Worm (Caenorhabditis elegans) whole organism, mixed stage, embryonic: ENCODE data around the gene F52H2.1.

Experiments
- M03D4.4 ChIP-seq: sonication (generic microtip); optimal IDR thresholded peaks from 2 replicates; lab custom pipeline; 2017; ENCODE audit warnings: mild to moderate bottlenecking, missing genetic modification characterization, missing compliant biosample characterization
- bed-3 ChIP-seq: fragments of 200-800 bp; sonication (Bioruptor generic); optimal IDR thresholded peaks from 3 replicates; lab custom pipeline; 2018; ENCODE audit warnings: mild to moderate bottlenecking, missing genetic modification characterization, moderate library complexity, missing compliant biosample characterization
- blmp-1 ChIP-seq: fragments of 150-350 bp; optimal IDR thresholded peaks from 2 replicates; lab custom pipeline; 2014; ENCODE audit warnings: missing biosample characterization, missing genetic modification characterization
- ceh-39 ChIP-seq: fragments of 150-350 bp; optimal IDR thresholded peaks from 2 replicates; lab custom pipeline; 2014; ENCODE audit warnings: missing biosample characterization, missing genetic modification characterization
- ceh-43 ChIP-seq: fragments of 200-800 bp; sonication (Bioruptor generic); optimal IDR thresholded peaks from 2 replicates; lab custom pipeline; 2018; ENCODE audit warnings: mild to moderate bottlenecking, missing genetic modification characterization, moderate library complexity, missing compliant biosample characterization
- ceh-83 ChIP-seq: fragments of 200-800 bp; sonication (Bioruptor generic); optimal IDR thresholded peaks from 2 replicates; lab custom pipeline; 2018; ENCODE audit warnings: mild to moderate bottlenecking, missing genetic modification characterization, missing compliant biosample characterization
- ces-1 ChIP-seq: fragments of 150-350 bp; optimal IDR thresholded peaks from 2 replicates; lab custom pipeline; 2014; ENCODE audit warnings: missing biosample characterization, missing genetic modification reagents, missing genetic modification characterization
- cnd-1 ChIP-seq: fragments of 200-800 bp; sonication (Bioruptor generic); optimal IDR thresholded peaks from 2 replicates; lab custom pipeline; 2018; ENCODE audit warnings: mild to moderate bottlenecking, missing genetic modification characterization, missing compliant biosample characterization
- drap-1 ChIP-seq: fragments of 200-800 bp; sonication (Bioruptor generic); optimal IDR thresholded peaks from 3 replicates; lab custom pipeline; 2018; ENCODE audit warnings: mild to moderate bottlenecking, missing genetic modification characterization, missing compliant biosample characterization
- elt-1 ChIP-seq: sonication (generic microtip); optimal IDR thresholded peaks from 2 replicates; lab custom pipeline; 2017; ENCODE audit warnings: missing genetic modification characterization, mild to moderate bottlenecking, missing compliant biosample characterization, antibody characterized with exemption, moderate library complexity, borderline replicate concordance; ENCODE audit not compliant: insufficient read depth
- elt-3 ChIP-seq: fragments of 150-350 bp; optimal IDR thresholded peaks from 2 replicates; lab custom pipeline; 2014; ENCODE audit warnings: missing biosample characterization, missing genetic modification characterization
- flh-1 ChIP-seq: fragments of 200-800 bp; sonication (Bioruptor generic); optimal IDR thresholded peaks from 2 replicates; lab custom pipeline; 2018; ENCODE audit warnings: mild to moderate bottlenecking, missing genetic modification characterization, moderate library complexity, missing compliant biosample characterization
- ham-2 ChIP-seq: fragments of 200-800 bp; sonication (Bioruptor generic); optimal IDR thresholded peaks from 2 replicates; lab custom pipeline; 2018; ENCODE audit warnings: mild to moderate bottlenecking, missing genetic modification characterization, missing compliant biosample characterization
- hlh-1 ChIP-seq: fragments of 150-350 bp; optimal IDR thresholded peaks from 2 replicates; lab custom pipeline; 2014; ENCODE audit warnings: missing biosample characterization, missing genetic modification reagents, missing genetic modification characterization
- lin-13 ChIP-seq: fragments of 150-350 bp; optimal IDR thresholded peaks from 2 replicates; lab custom pipeline; 2014; ENCODE audit warnings: missing biosample characterization, missing genetic modification characterization
- lin-32 ChIP-seq: fragments of 200-800 bp; sonication (Bioruptor generic); optimal IDR thresholded peaks from 2 replicates; lab custom pipeline; 2018; ENCODE audit warnings: mild to moderate bottlenecking, missing genetic modification characterization, missing compliant biosample characterization
- lsy-2 ChIP-seq: fragments of 150-350 bp; optimal IDR thresholded peaks from 2 replicates; lab custom pipeline; 2014; ENCODE audit warnings: missing biosample characterization, missing genetic modification characterization
- mab-5 ChIP-seq: fragments of 150-350 bp; optimal IDR thresholded peaks from 2 replicates; lab custom pipeline; 2014; ENCODE audit warnings: missing biosample characterization, missing genetic modification characterization
- mep-1 ChIP-seq: fragments of 150-350 bp; optimal IDR thresholded peaks from 2 replicates; lab custom pipeline; 2017; ENCODE audit warnings: missing biosample characterization, missing genetic modification reagents, missing genetic modification characterization, inconsistent platforms
- mls-2 ChIP-seq: sonication (generic microtip); optimal IDR thresholded peaks from 2 replicates; lab custom pipeline; 2016; ENCODE audit warnings: mild to moderate bottlenecking, missing genetic modification characterization, moderate library complexity, missing compliant biosample characterization
- nhr-12 ChIP-seq: fragments of 150-350 bp; optimal IDR thresholded peaks from 2 replicates; lab custom pipeline; 2014; ENCODE audit warnings: missing biosample characterization, missing genetic modification characterization
- nhr-2 ChIP-seq: fragments of 150-350 bp; optimal IDR thresholded peaks from 2 replicates; lab custom pipeline; 2014; ENCODE audit warnings: missing biosample characterization, missing genetic modification characterization
- nhr-237 ChIP-seq: fragments of 150-350 bp; optimal IDR thresholded peaks from 2 replicates; lab custom pipeline; 2014; ENCODE audit warnings: missing biosample characterization, missing genetic modification characterization
- nhr-28 ChIP-seq: fragments of 150-350 bp; optimal IDR thresholded peaks from 2 replicates; lab custom pipeline; 2014; ENCODE audit warnings: missing biosample characterization, missing genetic modification characterization
- nhr-76 ChIP-seq: sonication (generic microtip); optimal IDR thresholded peaks from 2 replicates; lab custom pipeline; 2017; ENCODE audit warnings: missing biosample characterization, missing genetic modification characterization
- pha-4 ChIP-seq: fragments of 150-350 bp; optimal IDR thresholded peaks from 2 replicates; lab custom pipeline; 2018; ENCODE audit warnings: missing biosample characterization, missing genetic modification reagents, missing genetic modification characterization
- sem-2 ChIP-seq: fragments of 200-800 bp; sonication (Bioruptor generic); optimal IDR thresholded peaks from 2 replicates; lab custom pipeline; 2018; ENCODE audit warnings: mild to moderate bottlenecking, missing genetic modification characterization, missing compliant biosample characterization
- snpc-4 ChIP-seq: fragments of 150-350 bp; optimal IDR thresholded peaks from 2 replicates; lab custom pipeline; 2014; ENCODE audit warnings: missing biosample characterization, missing genetic modification characterization
- sptf-1 ChIP-seq: sonication (generic microtip); optimal IDR thresholded peaks from 2 replicates; lab custom pipeline; 2017; ENCODE audit warnings: mild to moderate bottlenecking, missing genetic modification characterization, moderate library complexity, missing compliant biosample characterization
- tbx-8 ChIP-seq: fragments of 200-800 bp; sonication (Bioruptor generic); optimal IDR thresholded peaks from 2 replicates; lab custom pipeline; 2018; ENCODE audit warnings: mild to moderate bottlenecking, missing genetic modification characterization, moderate library complexity, missing compliant biosample characterization
- unc-120 ChIP-seq: sonication (generic microtip); optimal IDR thresholded peaks from 2 replicates; lab custom pipeline; 2017; ENCODE audit warnings: missing genetic modification characterization, missing compliant biosample characterization; ENCODE audit not compliant: poor library complexity, severe bottlenecking
- unc-39 ChIP-seq: fragments of 150-350 bp; optimal IDR thresholded peaks from 2 replicates; lab custom pipeline; 2014; ENCODE audit warnings: missing biosample characterization, missing genetic modification characterization
- unc-62 ChIP-seq: fragments of 150-350 bp; optimal IDR thresholded peaks from 2 replicates; lab custom pipeline; 2014; ENCODE audit warnings: missing biosample characterization, missing genetic modification reagents, missing genetic modification characterization
- zip-8 ChIP-seq: fragments of 150-350 bp; optimal IDR thresholded peaks from 2 replicates; lab custom pipeline; 2014; ENCODE audit warnings: missing biosample characterization, missing genetic modification characterization
- ztf-11 ChIP-seq: fragments of 150-350 bp; optimal IDR thresholded peaks from 2 replicates; lab custom pipeline; 2014; ENCODE audit warnings: missing biosample characterization, missing genetic modification characterization

Gene F52H2.1

DNA sequence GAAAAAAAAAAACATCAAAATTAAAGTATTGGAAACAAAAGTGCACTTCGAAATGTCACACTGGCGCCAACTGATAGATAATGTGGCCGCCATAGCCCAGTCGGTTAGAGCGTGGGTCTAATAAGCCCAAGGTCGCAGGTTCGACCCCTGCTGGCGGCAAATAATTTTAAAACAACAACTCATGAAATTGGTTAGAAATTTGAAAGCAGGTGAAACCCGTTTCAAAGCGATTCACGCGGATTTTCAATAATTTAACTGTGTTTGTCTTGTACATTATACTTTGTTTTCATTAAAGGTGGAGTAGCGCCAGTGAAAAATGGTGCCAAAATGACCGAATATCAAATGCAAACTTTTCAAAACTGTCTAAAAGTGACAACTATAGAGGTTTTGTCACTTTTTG is 41.6 kb upstream of the F52H2.1 start:
- TF ChIP-seq snpc-4 (tag; lab: Kevin White, UChicago): no peak
- no peak for TF ChIP-seq mab-5 (tag; lab: Kevin White, UChicago)
- TF ChIP-seq nhr-12: no peak
- no peak for TF ChIP-seq drap-1 (GFP tag; lab: Kevin White, UChicago)
- no peak for TF ChIP-seq zip-8 (tag; lab: Kevin White, UChicago)
- TF ChIP-seq ham-2 (GFP tag; lab: Kevin White, UChicago): no peak
- TF ChIP-seq lin-13 (tag; lab: Kevin White, UChicago): no peak
- TF ChIP-seq elt-3 (tag; lab: Kevin White, UChicago): no peak
- TF ChIP-seq nhr-2: no peak
- no peak for TF ChIP-seq mep-1 (tag; lab: Kevin White, UChicago)
- TF ChIP-seq tbx-8 (GFP tag; lab: Kevin White, UChicago): no peak
- no peak for TF ChIP-seq ces-1 (GFP tag; lab: Kevin White, UChicago)
- no peak for TF ChIP-seq lin-32 (GFP tag; lab: Kevin White, UChicago)
- no peak for TF ChIP-seq mls-2 (tag; lab: Kevin White, UChicago)

DNA sequence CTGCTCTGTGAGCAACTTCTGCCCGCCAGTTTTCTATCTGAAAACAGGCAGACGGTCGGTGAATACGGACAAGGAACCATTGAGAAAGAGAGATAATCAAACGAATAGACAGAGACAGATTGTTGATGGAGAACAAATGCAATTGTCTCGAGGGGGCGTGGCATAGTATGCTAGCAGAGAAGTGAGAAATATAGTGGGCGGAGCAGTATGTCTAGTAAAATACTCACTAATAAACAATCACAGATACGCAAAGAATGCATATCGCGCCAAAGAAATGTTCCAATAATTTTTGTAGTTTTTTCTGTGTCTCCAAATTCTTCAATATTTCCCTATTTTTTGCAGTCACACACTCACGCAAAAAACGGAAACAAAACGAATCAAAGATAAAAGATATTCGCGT is 40.5 kb upstream of the F52H2.1 start, which contains the start of gene tbc-12:
Gene tbc-12 (minus strand): TSS at position 101 of the 400 bp plus-strand sequence.
- TF ChIP-seq ces-1 (GFP tag; lab: Kevin White, UChicago) (peak; percentile 30), drap-1 (GFP tag; lab: Kevin White, UChicago) (no peak)

DNA sequence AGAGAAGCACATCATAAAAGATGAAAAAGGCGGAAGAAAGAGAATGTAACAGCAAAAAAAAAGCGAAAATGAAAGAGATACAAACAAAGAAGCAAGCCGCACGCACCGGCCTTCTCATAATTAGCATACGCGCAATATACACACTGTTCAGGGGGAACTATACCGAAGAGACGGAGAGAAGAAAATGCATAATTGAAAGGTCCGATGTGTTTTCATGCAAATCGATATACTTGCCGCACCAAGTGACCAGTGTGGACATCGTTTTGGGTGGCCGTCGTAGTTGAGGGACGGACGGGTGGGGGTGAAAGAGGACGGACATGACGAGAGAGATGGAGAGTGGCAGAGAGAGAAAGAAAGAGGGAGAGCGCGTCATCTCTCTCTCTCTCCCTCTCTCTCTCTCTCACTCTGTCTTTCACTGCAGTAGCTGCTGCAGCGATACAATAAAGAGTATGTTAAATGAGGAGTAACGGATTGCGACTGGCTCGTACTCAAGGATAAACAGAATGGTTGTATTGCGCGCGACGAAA is 36.6 kb upstream of the F52H2.1 start:
- peak; percentile 89 for TF ChIP-seq ces-1 (GFP tag; lab: Kevin White, UChicago)
- peak; percentile 85 for TF ChIP-seq mls-2 (tag; lab: Kevin White, UChicago)
- TF ChIP-seq snpc-4 (tag; lab: Kevin White, UChicago): no peak
- TF ChIP-seq elt-3 (tag; lab: Kevin White, UChicago): no peak
- peak; percentile 72 for TF ChIP-seq drap-1 (GFP tag; lab: Kevin White, UChicago)
- no peak for TF ChIP-seq sem-2
- peak; percentile 47 for TF ChIP-seq M03D4.4 (tag; lab: Kevin White, UChicago)
- no peak for TF ChIP-seq elt-1
- peak; percentile 86 for TF ChIP-seq ham-2 (GFP tag; lab: Kevin White, UChicago)
- TF ChIP-seq mab-5 (tag; lab: Kevin White, UChicago): no peak
- TF ChIP-seq ztf-11 (tag; lab: Kevin White, UChicago): peak; percentile 88
- peak; percentile 95 for TF ChIP-seq unc-62
- TF ChIP-seq blmp-1 (tag; lab: Kevin White, UChicago): peak; percentile 86
- TF ChIP-seq sptf-1 (tag; lab: Kevin White, UChicago): peak; percentile 77
- TF ChIP-seq nhr-28: no peak
- peak; percentile 68 for TF ChIP-seq hlh-1 (tag; lab: Kevin White, UChicago)
- no peak for TF ChIP-seq tbx-8 (GFP tag; lab: Kevin White, UChicago)
- peak; percentile 67 for TF ChIP-seq mep-1 (tag; lab: Kevin White, UChicago)
- TF ChIP-seq ceh-83 (GFP tag; lab: Kevin White, UChicago): peak; percentile 60
- no peak for TF ChIP-seq ceh-43 (GFP tag; lab: Kevin White, UChicago)
- peak; percentile 74 for TF ChIP-seq cnd-1 (tag; lab: Kevin White, UChicago)
- TF ChIP-seq ceh-39 (tag; lab: Kevin White, UChicago): peak; percentile 73
- peak; percentile 42 for TF ChIP-seq nhr-237
- no peak for TF ChIP-seq zip-8 (tag; lab: Kevin White, UChicago)
- TF ChIP-seq lin-32 (GFP tag; lab: Kevin White, UChicago): no peak
- TF ChIP-seq unc-120: peak; percentile 45
- TF ChIP-seq flh-1 (GFP tag; lab: Kevin White, UChicago): no peak
- no peak for TF ChIP-seq nhr-12
- TF ChIP-seq pha-4 (tag; lab: Kevin White, UChicago): peak; percentile 78
- peak; percentile 61 for TF ChIP-seq lsy-2 (tag; lab: Kevin White, UChicago)
- TF ChIP-seq nhr-76: no peak
- peak; percentile 95 for TF ChIP-seq nhr-2
- TF ChIP-seq bed-3: no peak
- peak; percentile 81 for TF ChIP-seq lin-13 (tag; lab: Kevin White, UChicago)
- TF ChIP-seq unc-39 (tag; lab: Kevin White, UChicago): no peak
